Worm (Caenorhabditis elegans) whole organism, L2 larva: ENCODE data around the gene paqr-3.

Source experiments
- fos-1 ChIP-seq: fragments of 150-350 bp; optimal IDR thresholded peaks from 2 replicates; lab custom pipeline; 2014; ENCODE audit warnings: missing biosample characterization, missing genetic modification characterization
- nhr-11 ChIP-seq: fragments of 150-350 bp; optimal IDR thresholded peaks from 2 replicates; lab custom pipeline; 2014; ENCODE audit warnings: missing biosample characterization, missing genetic modification characterization

DNA sequence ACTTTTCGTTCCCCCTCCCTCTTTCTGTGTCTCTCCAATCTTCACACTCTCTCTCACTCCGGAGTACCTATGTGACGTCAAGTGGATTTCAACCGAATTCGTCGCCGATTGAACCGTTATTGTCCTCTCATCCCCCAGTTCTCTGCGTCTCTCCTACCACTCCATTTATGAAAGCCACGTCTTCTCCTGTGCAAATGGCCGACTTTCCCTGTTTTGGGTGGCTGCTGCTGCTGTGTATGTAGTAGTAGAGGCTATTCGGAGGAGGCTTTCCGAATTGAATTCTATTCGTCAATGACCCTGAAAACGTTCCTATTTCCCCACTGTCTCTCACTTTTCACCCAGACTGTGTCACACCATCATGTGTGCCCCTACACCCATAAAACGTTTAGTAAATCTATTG is 8.3 kb upstream of the paqr-3 start:
- TF ChIP-seq nhr-11 (tag; lab: Kevin White, UChicago) = no peak
- TF ChIP-seq fos-1 (tag; lab: Kevin White, UChicago) = no peak
